Worm (Caenorhabditis elegans): ENCODE results near the gene tbx-36.

tbx-36 gene

DNA sequence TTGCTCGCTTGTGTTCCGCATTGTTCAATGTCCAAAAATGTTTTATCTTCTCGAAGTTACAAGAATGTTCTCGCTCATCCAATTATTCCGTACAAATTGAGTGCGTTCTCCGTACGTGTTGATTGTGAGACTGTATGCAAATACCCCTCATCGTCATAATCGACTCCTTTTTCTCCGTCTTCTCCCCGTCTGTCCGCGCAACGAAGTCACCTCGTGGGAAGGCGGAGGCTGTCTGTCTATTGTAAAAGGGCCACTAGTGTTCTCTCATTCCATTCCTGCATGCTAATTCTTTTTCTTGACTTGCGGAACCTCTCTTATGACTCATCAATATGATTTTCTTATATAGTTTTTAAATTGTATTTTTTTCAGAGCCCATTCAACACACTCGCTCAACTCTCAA is 19.8 kb downstream of the tbx-36 start, which contains the start of gene ZK829.9:
Gene ZK829.9, plus strand, starts transcription at position 364 of the 400 bp plus-strand sequence.
- TF ChIP-seq unc-62 (GFP tag; optimal IDR thresholded peaks at IDR 0.05) (no peak), tlp-1 (tag; optimal IDR thresholded peaks at IDR 0.05) (no peak), lsy-2 (tag; optimal IDR thresholded peaks at IDR 0.05) (no peak), nhr-76 (tag; optimal IDR thresholded peaks at IDR 0.05) (no peak), dpl-1 (GFP tag; optimal IDR thresholded peaks at IDR 0.05) (no peak), tbx-2 (tag; optimal IDR thresholded peaks at IDR 0.05) (no peak), lir-3 (tag; optimal IDR thresholded peaks at IDR 0.05; ENCODE audit: poor library complexity) (no peak), C04F5.9 (tag; optimal IDR thresholded peaks at IDR 0.05) (no peak), ceh-8 (GFP tag; optimal IDR thresholded peaks at IDR 0.05) (no peak), snpc-4 (tag; optimal IDR thresholded peaks at IDR 0.05) (no peak), C16A3.4 (tag; optimal IDR thresholded peaks at IDR 0.05) (no peak), C34B4.2 (tag; optimal IDR thresholded peaks at IDR 0.05) (no peak), nhr-77 (tag; optimal IDR thresholded peaks at IDR 0.05) (no peak), fkh-8 (tag; optimal IDR thresholded peaks at IDR 0.05) (no peak), alr-1 (tag; optimal IDR thresholded peaks at IDR 0.05; ENCODE audit: borderline replicate concordance) (no peak), hpl-2 (GFP tag; optimal IDR thresholded peaks at IDR 0.05) (no peak)

- TF ChIP-seq lin-14 (GFP tag; optimal IDR thresholded peaks at IDR 0.05) (no peak), unc-130 (tag; optimal IDR thresholded peaks at IDR 0.05) (no peak), swsn-7 (tag; optimal IDR thresholded peaks at IDR 0.05) (no peak), skn-1 (tag; optimal IDR thresholded peaks at IDR 0.05) (no peak), lir-3 (tag; optimal IDR thresholded peaks at IDR 0.05; ENCODE audit: poor library complexity) (no peak), ceh-82 (tag; optimal IDR thresholded peaks at IDR 0.05) (no peak), blmp-1 (tag; optimal IDR thresholded peaks at IDR 0.05) (no peak), ceh-90 (tag; optimal IDR thresholded peaks at IDR 0.05) (no peak), nhr-20 (tag; optimal IDR thresholded peaks at IDR 0.05) (no peak), lin-15B (tag; optimal IDR thresholded peaks at IDR 0.05) (no peak), irx-1 (tag; optimal IDR thresholded peaks at IDR 0.05) (no peak), elt-3 (tag; optimal IDR thresholded peaks at IDR 0.05) (no peak), ets-5 (GFP tag; IDR thresholded peaks at IDR 0.05) (no peak), C16A3.4 (tag; optimal IDR thresholded peaks at IDR 0.05) (no peak), unc-62 (GFP tag; optimal IDR thresholded peaks at IDR 0.05) (no peak), nhr-12 (tag; optimal IDR thresholded peaks at IDR 0.05) (no peak)
Observed at ce11 chrIV:11986407-11986806, 36.0 kb downstream of the tbx-36 start.

All from whole organism, L1 larva.